Worm (Caenorhabditis elegans) whole organism, young adult: ENCODE measurements around the gene dpf-7.

ENCODE experiments used
- ama-1 ChIP-seq, 3 experiments: fragments of 150-350 bp in 1 of 3; sonication (generic microtip) in 2 of 3; optimal IDR thresholded peaks; 2 replicates each; lab custom pipeline; 2014 to 2018; ENCODE audit warnings: missing biosample characterization in 2 of 3, missing genetic modification characterization in 2 of 3, missing genetic modification reagents in 2 of 3
- mxl-1 ChIP-seq: sonication (generic microtip); optimal IDR thresholded peaks from 2 replicates; lab custom pipeline; 2016; ENCODE audit warnings: missing genetic modification characterization, missing compliant biosample characterization
- pha-4 ChIP-seq: fragments of 150-350 bp; sonication (generic microtip); optimal IDR thresholded peaks from 2 replicates; lab custom pipeline; 2014; ENCODE audit warnings: missing biosample characterization, missing genetic modification reagents, missing genetic modification characterization

DNA sequence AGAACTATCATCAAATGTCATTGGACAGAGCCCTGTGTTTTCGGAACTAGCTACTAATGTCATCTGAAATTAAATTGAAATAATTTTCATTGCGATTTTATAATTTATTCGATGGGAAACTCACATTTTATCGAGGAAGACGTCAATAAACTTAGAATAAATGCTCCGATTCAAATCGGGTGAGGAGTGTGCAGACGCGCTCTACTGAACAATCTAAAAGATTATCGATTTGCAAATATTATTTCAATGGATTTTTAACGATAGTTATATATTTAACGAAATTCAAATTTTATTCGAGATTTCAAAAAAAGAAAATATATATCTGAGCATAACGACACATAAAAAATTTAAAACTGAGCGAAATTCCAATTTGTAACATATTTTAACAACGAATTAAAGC is 3.3 kb downstream of the dpf-7 start, which contains the start of gene eor-1:
- TF ChIP-seq mxl-1 = no peak
- no peak for TF ChIP-seq ama-1 (optimal IDR thresholded peaks at IDR 0.05; lab: Kevin White, UChicago)
- peak in 1 of 2 experiments; percentile 44 for TF ChIP-seq ama-1 (GFP tag; optimal IDR thresholded peaks at IDR 0.05; lab: Kevin White, UChicago)
- no peak for TF ChIP-seq pha-4 (tag; lab: Kevin White, UChicago)
